Fruit fly (Drosophila melanogaster) whole organism, embryonic: ENCODE data around the gene Drs.

ENCODE experiments used
- Adf1 ChIP-seq: fragments of 200-800 bp; sonication (Bioruptor generic); IDR thresholded peaks from 2 replicates; pipeline ENCODE4 v1.3.6; 2022; ENCODE audit warnings: missing biosample characterization, missing genetic modification characterization
- CG10267 ChIP-seq: fragments of 200-800 bp; sonication (Bioruptor generic); optimal IDR thresholded peaks from 2 replicates; lab custom pipeline; 2018; ENCODE audit warnings: missing biosample characterization, mild to moderate bottlenecking, missing genetic modification characterization, moderate library complexity
- CG10543 ChIP-seq: fragments of 200-800 bp; sonication (Bioruptor generic); optimal IDR thresholded peaks from 3 replicates; lab custom pipeline; 2017; ENCODE audit warnings: missing biosample characterization, mild to moderate bottlenecking, missing genetic modification characterization, moderate library complexity
- CG12104 ChIP-seq: fragments of 200-800 bp; sonication (Bioruptor generic); optimal IDR thresholded peaks from 3 replicates; lab custom pipeline; 2016; ENCODE audit warnings: missing biosample characterization, missing genetic modification characterization
- CG13624 ChIP-seq: fragments of 200-800 bp; sonication (Bioruptor generic); optimal IDR thresholded peaks from 2 replicates; lab custom pipeline; 2016; ENCODE audit warnings: missing biosample characterization, missing genetic modification characterization
- CG15269 ChIP-seq: fragments of 200-800 bp; sonication (Bioruptor generic); optimal IDR thresholded peaks from 2 replicates; lab custom pipeline; 2018; ENCODE audit warnings: missing biosample characterization, mild to moderate bottlenecking, missing genetic modification characterization, moderate library complexity
- CG2199 ChIP-seq: fragments of 200-800 bp; sonication (Bioruptor generic); IDR thresholded peaks from 3 replicates; pipeline ENCODE4 v1.3.6; 2022; ENCODE audit warnings: missing biosample characterization, missing genetic modification characterization
- CG2712 ChIP-seq: fragments of 200-800 bp; optimal IDR thresholded peaks from 3 replicates; lab custom pipeline; 2019; ENCODE audit warnings: missing biosample characterization, mild to moderate bottlenecking, missing genetic modification characterization, moderate library complexity
- CG30020 ChIP-seq: fragments of 200-800 bp; optimal IDR thresholded peaks from 2 replicates; lab custom pipeline; 2019; ENCODE audit warnings: missing biosample characterization, mild to moderate bottlenecking, missing genetic modification characterization, moderate library complexity
- CG31441 ChIP-seq: fragments of 200-800 bp; sonication (Bioruptor generic); IDR thresholded peaks from 2 replicates; pipeline ENCODE4 v1.3.6; 2022; ENCODE audit warnings: missing biosample characterization, missing genetic modification characterization
- CG4360 ChIP-seq: fragments of 200-800 bp; sonication (Bioruptor generic); IDR thresholded peaks from 2 replicates; pipeline ENCODE4 v1.3.6; 2022; ENCODE audit warnings: missing biosample characterization, missing genetic modification characterization
- CG6689 ChIP-seq: fragments of 200-800 bp; sonication (Bioruptor generic); IDR thresholded peaks from 2 replicates; pipeline ENCODE4 v1.3.6; 2022; ENCODE audit warnings: missing biosample characterization, missing genetic modification characterization
- CG7357 ChIP-seq: fragments of 200-800 bp; sonication (Bioruptor generic); IDR thresholded peaks from 3 replicates; pipeline ENCODE4 v1.3.6; 2022; ENCODE audit warnings: missing biosample characterization, missing genetic modification characterization
- CG7745 ChIP-seq: fragments of 200-800 bp; sonication (Bioruptor generic); optimal IDR thresholded peaks from 2 replicates; lab custom pipeline; 2018; ENCODE audit warnings: missing biosample characterization, mild to moderate bottlenecking, missing genetic modification characterization, moderate library complexity
- CG8478 ChIP-seq: fragments of >200 bp; optimal IDR thresholded peaks from 2 replicates; lab custom pipeline; 2018
- CG9876 ChIP-seq: fragments of 200-800 bp; sonication (Bioruptor generic); optimal IDR thresholded peaks from 2 replicates; lab custom pipeline; 2016; ENCODE audit warnings: missing biosample characterization, missing genetic modification characterization
- Drgx ChIP-seq: fragments of 200-800 bp; sonication (Bioruptor generic); IDR thresholded peaks from 2 replicates; pipeline ENCODE4 v1.3.6; 2022; ENCODE audit warnings: missing biosample characterization, missing genetic modification characterization
- Hr78 ChIP-seq, 2 experiments: fragments of 200-800 bp in 1 of 2; fragments of >200 bp in 1 of 2; sonication (Bioruptor generic) in 1 of 2; optimal IDR thresholded peaks; 2 replicates each; lab custom pipeline; 2017 to 2019; ENCODE audit warnings: missing biosample characterization in 2 of 2, missing genetic modification characterization in 2 of 2, mild to moderate bottlenecking in 1 of 2, moderate library complexity in 1 of 2
- Med ChIP-seq: fragments of 200-800 bp; sonication (Bioruptor generic); peaks from one replicate; lab custom pipeline; 2016; ENCODE audit warnings: missing biosample characterization, missing genetic modification characterization, mild to moderate bottlenecking, inconsistent platforms, moderate library complexity
- Pdp1 ChIP-seq, 2 experiments: fragments of 200-800 bp; sonication (Bioruptor generic); optimal IDR thresholded peaks; 3 replicates each; lab custom pipeline; 2016; ENCODE audit warnings: missing biosample characterization in 2 of 2, missing genetic modification characterization in 2 of 2, mild to moderate bottlenecking in 1 of 2, moderate library complexity in 1 of 2
- Rfx ChIP-seq: fragments of 200-800 bp; sonication (Bioruptor generic); IDR thresholded peaks from 2 replicates; pipeline ENCODE4 v1.3.6; 2022; ENCODE audit warnings: missing biosample characterization, missing genetic modification characterization
- Sox102F ChIP-seq: fragments of 200-800 bp; sonication (Bioruptor generic); optimal IDR thresholded peaks from 2 replicates; lab custom pipeline; 2018; ENCODE audit warnings: missing biosample characterization, mild to moderate bottlenecking, missing genetic modification characterization, moderate library complexity
- ato ChIP-seq: fragments of 200-800 bp; sonication (Bioruptor generic); IDR thresholded peaks from 2 replicates; pipeline ENCODE4 v1.3.6; 2022; ENCODE audit warnings: missing biosample characterization, missing genetic modification characterization; ENCODE audit not compliant: partially characterized antibody
- cg ChIP-seq: fragments of 200-800 bp; sonication (Bioruptor generic); optimal IDR thresholded peaks from 3 replicates; lab custom pipeline; 2019; ENCODE audit warnings: missing biosample characterization, mild to moderate bottlenecking, missing genetic modification characterization, moderate library complexity
- chinmo ChIP-seq: fragments of 200-800 bp; sonication (Bioruptor generic); IDR thresholded peaks from 4 replicates; pipeline ENCODE4 v1.3.6; 2022; ENCODE audit warnings: missing biosample characterization, missing genetic modification characterization; ENCODE audit not compliant: partially characterized antibody
- ci ChIP-seq: fragments of 200-800 bp; sonication (Bioruptor generic); IDR thresholded peaks from 3 replicates; pipeline ENCODE4 v1.3.6; 2022; ENCODE audit warnings: missing biosample characterization, missing genetic modification characterization
- gcm ChIP-seq: fragments of 200-800 bp; sonication (Bioruptor generic); optimal IDR thresholded peaks from 2 replicates; lab custom pipeline; 2019; ENCODE audit warnings: missing biosample characterization, mild to moderate bottlenecking, missing genetic modification characterization, moderate library complexity
- hb ChIP-seq: fragments of 200-800 bp; sonication (Bioruptor generic); IDR thresholded peaks from 3 replicates; pipeline ENCODE4 v1.3.6; 2022; ENCODE audit warnings: missing biosample characterization, missing genetic modification characterization; ENCODE audit not compliant: partially characterized antibody
- jing ChIP-seq: fragments of 200-800 bp; sonication (Bioruptor generic); optimal IDR thresholded peaks from 2 replicates; lab custom pipeline; 2018; ENCODE audit warnings: missing biosample characterization, mild to moderate bottlenecking, missing genetic modification characterization
- kni ChIP-seq: fragments of 200-800 bp; sonication (Bioruptor generic); optimal IDR thresholded peaks from 3 replicates; lab custom pipeline; 2017; ENCODE audit warnings: mild to moderate bottlenecking, missing biosample characterization, missing genetic modification reagents, missing genetic modification characterization
- mld ChIP-seq: fragments of 200-800 bp; sonication (Bioruptor generic); IDR thresholded peaks from 3 replicates; pipeline ENCODE4 v1.3.6; 2022; ENCODE audit warnings: missing biosample characterization, missing genetic modification characterization; ENCODE audit not compliant: partially characterized antibody
- nom ChIP-seq: fragments of 200-800 bp; sonication (Bioruptor generic); optimal IDR thresholded peaks from 2 replicates; lab custom pipeline; 2017; ENCODE audit warnings: missing biosample characterization, missing genetic modification characterization, mild to moderate bottlenecking, moderate library complexity, missing genetic modification reagents
- prd ChIP-seq, 3 experiments: fragments of >200 bp in 2 of 3; fragments of 200-800 bp in 1 of 3; sonication (Bioruptor generic) in 1 of 3; optimal IDR thresholded peaks in 2 of 3; IDR thresholded peaks in 1 of 3; 2 replicates in 2 of 3; 3 replicates in 1 of 3; pipeline versions ENCODE4 v1.3.6 to Lab custom; 2017 to 2022; ENCODE audit warnings: missing biosample characterization in 1 of 3, missing genetic modification characterization in 1 of 3
- rib ChIP-seq: fragments of 200-800 bp; sonication (Bioruptor generic); IDR thresholded peaks from 2 replicates; pipeline ENCODE4 v1.3.6; 2022; ENCODE audit warnings: missing biosample characterization, missing genetic modification characterization
- sd ChIP-seq: fragments of 200-800 bp; sonication (Bioruptor generic); optimal IDR thresholded peaks from 3 replicates; lab custom pipeline; 2018; ENCODE audit warnings: missing biosample characterization, mild to moderate bottlenecking, missing genetic modification characterization, moderate library complexity
- seq ChIP-seq: fragments of 200-800 bp; sonication (Bioruptor generic); IDR thresholded peaks from 2 replicates; pipeline ENCODE4 v1.3.6; 2022; ENCODE audit warnings: missing biosample characterization, missing genetic modification characterization
- sqz ChIP-seq: fragments of 200-800 bp; sonication (Bioruptor generic); optimal IDR thresholded peaks from 3 replicates; lab custom pipeline; 2018; ENCODE audit warnings: missing biosample characterization, mild to moderate bottlenecking, missing genetic modification characterization
- twi ChIP-seq: fragments of 200-800 bp; optimal IDR thresholded peaks from 2 replicates; lab custom pipeline; 2019; ENCODE audit warnings: missing biosample characterization, mild to moderate bottlenecking, missing genetic modification characterization, moderate library complexity
- vvl ChIP-seq: fragments of 200-800 bp; sonication (Bioruptor generic); IDR thresholded peaks from 2 replicates; pipeline ENCODE4 v1.3.6; 2022; ENCODE audit warnings: missing biosample characterization, missing genetic modification characterization
- zf30C ChIP-seq: fragments of 200-800 bp; sonication (Bioruptor generic); optimal IDR thresholded peaks from 3 replicates; lab custom pipeline; 2018; ENCODE audit warnings: missing biosample characterization, mild to moderate bottlenecking, missing genetic modification characterization

Gene Drs

DNA sequence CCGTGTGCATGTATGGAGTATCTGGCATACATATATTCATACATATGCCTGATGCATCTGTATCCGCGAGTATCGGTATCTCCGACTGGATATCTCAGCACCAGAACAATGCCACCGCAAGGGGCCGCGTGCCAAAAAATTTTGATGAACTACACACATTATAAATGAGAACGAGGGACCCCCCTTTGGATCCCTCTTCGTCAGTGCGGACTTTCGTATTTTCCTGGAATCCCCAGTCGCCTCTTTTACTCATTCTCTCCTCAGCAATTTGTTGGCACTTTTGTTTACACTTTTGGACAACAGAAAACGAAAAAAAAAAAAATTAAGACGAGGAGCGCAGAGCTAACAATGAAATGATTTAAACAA, 16.1 kb downstream of the Drs start:
- TF ChIP-seq Med (GFP tag; lab: Kevin White, UChicago), result peak; percentile 41
- no peak for TF ChIP-seq jing (GFP tag; lab: Kevin White, UChicago)
- TF ChIP-seq, all 482 proteins: peak for 1

DNA sequence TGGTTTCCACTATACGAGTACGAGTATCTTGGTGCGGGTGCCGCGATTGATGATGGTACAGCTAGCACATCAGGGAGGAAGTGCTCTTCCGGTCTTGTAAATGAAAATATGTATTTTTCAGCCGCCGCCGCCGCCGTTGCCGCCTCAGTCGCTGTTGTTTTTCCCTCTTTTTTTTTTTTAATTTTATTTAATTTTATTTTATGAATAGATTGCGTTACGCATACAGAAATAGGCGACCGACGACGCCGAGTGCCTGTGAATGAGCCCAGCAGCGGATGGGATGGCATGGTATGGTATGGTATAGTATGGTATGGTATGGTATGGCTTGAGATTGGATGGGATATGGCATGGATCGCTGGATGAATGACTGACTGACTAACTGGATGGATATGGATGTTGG, 17.4 kb downstream of the Drs start:
- TF ChIP-seq CG10543 (GFP tag; lab: Kevin White, UChicago) (peak; percentile 20), Drgx (GFP tag; lab: Robert Waterston, UW) (0 out of 2 replicates have a peak, but pooled peaks have one; percentile 27), seq (0 out of 2 replicates have a peak, but pooled peaks have one; percentile 5), Rfx (GFP tag; lab: Robert Waterston, UW) (0 out of 2 replicates have a peak, but pooled peaks have one; percentile 22), CG7357 (no peak), chinmo (0 out of 4 replicates have a peak, but pooled peaks have one; percentile 25), CG7745 (peak; percentile 62), ci (GFP tag; lab: Robert Waterston, UW) (0 out of 3 replicates have a peak, but pooled peaks have one; percentile 31), sqz (GFP tag; lab: Kevin White, UChicago) (peak; percentile 40), CG6689 (GFP tag; lab: Robert Waterston, UW) (no peak), vvl (GFP tag; lab: Robert Waterston, UW) (peak; percentile 82), Med (GFP tag; lab: Kevin White, UChicago) (peak; percentile 27), cg (no peak), Adf1 (peak; percentile 46), CG31441 (GFP tag; lab: Robert Waterston, UW) (no peak), CG10267 (tag; lab: Kevin White, UChicago) (no peak), nom (GFP tag; lab: Kevin White, UChicago) (peak; percentile 23), gcm (GFP tag; lab: Kevin White, UChicago) (peak; percentile 68), mld (no peak), CG8478 (lab: Kevin White, UChicago) (no peak), CG15269 (no peak), prd (optimal IDR thresholded peaks at IDR 0.05; lab: Kevin White, UChicago) (no peak), prd (GFP tag; IDR thresholded peaks at IDR 0.05; lab: Robert Waterston, UW) (no peak), rib (no peak), CG2199 (peak; percentile 69; the same call in 2 of the 3 replicates)

DNA sequence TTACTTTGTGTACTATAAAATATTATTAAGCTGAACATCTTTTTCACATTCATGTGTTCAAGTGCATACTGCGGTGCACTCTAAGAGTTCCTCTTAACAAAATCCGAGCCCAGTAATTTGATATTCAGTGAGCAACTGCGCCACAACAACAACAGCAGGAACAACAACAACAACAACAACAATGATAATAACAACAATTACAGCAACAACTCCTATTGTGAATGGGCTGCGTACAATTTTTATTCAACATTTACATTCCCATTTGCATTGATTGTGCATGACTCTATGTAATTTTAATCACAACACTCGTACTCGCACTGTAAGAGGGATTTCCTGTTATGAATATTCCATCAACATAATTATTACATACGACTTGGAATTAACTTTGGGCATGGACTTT, 18.3 kb downstream of the Drs start:
- peak; percentile 83 for TF ChIP-seq vvl (GFP tag; lab: Robert Waterston, UW)
- no peak for TF ChIP-seq sd
- no peak for TF ChIP-seq CG12104 (GFP tag; lab: Kevin White, UChicago)
- TF ChIP-seq twi (tag; lab: Kevin White, UChicago), result peak; percentile 23
- TF ChIP-seq zf30C (GFP tag; lab: Kevin White, UChicago), result no peak
- no peak for TF ChIP-seq hb (GFP tag; lab: Robert Waterston, UW)
- TF ChIP-seq CG30020 (tag; lab: Kevin White, UChicago), result no peak
- peak; percentile 98 for TF ChIP-seq CG4360
- no peak for TF ChIP-seq Sox102F (GFP tag; lab: Kevin White, UChicago)
- TF ChIP-seq CG9876 (GFP tag; lab: Kevin White, UChicago), result no peak
- peak; percentile 90 for TF ChIP-seq CG2712 (tag; lab: Kevin White, UChicago)
- no peak for TF ChIP-seq CG13624 (GFP tag; lab: Kevin White, UChicago)
- peak in 1 of 2 experiments; percentile 26 for TF ChIP-seq Pdp1 (GFP tag; optimal IDR thresholded peaks at IDR 0.05; lab: Kevin White, UChicago)
- peak; percentile 9 for TF ChIP-seq kni
- TF ChIP-seq sqz (GFP tag; lab: Kevin White, UChicago), result no peak
- TF ChIP-seq Hr78 (GFP tag; optimal IDR thresholded peaks at IDR 0.05; lab: Kevin White, UChicago), result no peak
- no peak for TF ChIP-seq ato
- TF ChIP-seq, all 482 proteins: peak for 6
